Fruit fly (Drosophila melanogaster) whole organism, prepupa: Measurements from ENCODE around the gene FBXO11.
A peak's percentile ranks its signal among the peaks of the same experiment; 100 is the strongest.

ENCODE experiments used
- Blimp-1 ChIP-seq: fragments of 200-800 bp; sonication (Bioruptor generic); optimal IDR thresholded peaks from 3 replicates; lab custom pipeline; 2017; ENCODE audit warnings: missing biosample characterization, missing genetic modification characterization, mild to moderate bottlenecking, moderate library complexity, missing genetic modification reagents
- CG10631 ChIP-seq: fragments of 200-800 bp; sonication (Bioruptor generic); optimal IDR thresholded peaks from 2 replicates; lab custom pipeline; 2016; ENCODE audit warnings: missing biosample characterization, missing genetic modification characterization
- CG10669 ChIP-seq: fragments of 200-800 bp; sonication (Bioruptor generic); optimal IDR thresholded peaks from 3 replicates; lab custom pipeline; 2018; ENCODE audit warnings: missing biosample characterization, mild to moderate bottlenecking, missing genetic modification characterization, moderate library complexity
- CG11762 ChIP-seq: fragments of 200-800 bp; sonication (Bioruptor generic); optimal IDR thresholded peaks from 3 replicates; lab custom pipeline; 2016; ENCODE audit warnings: missing biosample characterization, missing genetic modification characterization; ENCODE audit not compliant: insufficient read depth
- CG15336 ChIP-seq: fragments of 200-800 bp; sonication (Bioruptor generic); IDR thresholded peaks from 2 replicates; pipeline ENCODE4 v1.3.6; 2022; ENCODE audit warnings: missing biosample characterization, missing genetic modification characterization
- CG16779 ChIP-seq: fragments of 200-800 bp; sonication (Bioruptor generic); optimal IDR thresholded peaks from 3 replicates; lab custom pipeline; 2017; ENCODE audit warnings: missing biosample characterization, mild to moderate bottlenecking, missing genetic modification characterization
- CG3032 ChIP-seq: fragments of 200-800 bp; optimal IDR thresholded peaks from 2 replicates; lab custom pipeline; 2019; ENCODE audit warnings: missing biosample characterization, mild to moderate bottlenecking, missing genetic modification characterization, moderate library complexity
- CG31627 ChIP-seq: fragments of 200-800 bp; sonication (Bioruptor generic); optimal IDR thresholded peaks from 3 replicates; lab custom pipeline; 2016; ENCODE audit warnings: missing biosample characterization, missing genetic modification characterization
- CG32006 ChIP-seq: fragments of 200-800 bp; sonication (Bioruptor generic); optimal IDR thresholded peaks from 3 replicates; lab custom pipeline; 2017; ENCODE audit warnings: missing biosample characterization, mild to moderate bottlenecking, missing genetic modification characterization
- CG34406 ChIP-seq: fragments of 200-800 bp; sonication (Bioruptor generic); optimal IDR thresholded peaks from 3 replicates; lab custom pipeline; 2016; ENCODE audit warnings: missing biosample characterization, missing genetic modification characterization
- CG4318 ChIP-seq: fragments of 200-800 bp; sonication (Bioruptor generic); optimal IDR thresholded peaks from 3 replicates; lab custom pipeline; 2017; ENCODE audit warnings: missing biosample characterization, mild to moderate bottlenecking, missing genetic modification characterization
- CG6163 ChIP-seq: fragments of 200-800 bp; sonication (Bioruptor generic); IDR thresholded peaks from 3 replicates; pipeline ENCODE4 v1.3.6; 2022; ENCODE audit warnings: missing biosample characterization, missing genetic modification characterization
- CG6276 ChIP-seq: fragments of 200-800 bp; sonication (Bioruptor generic); optimal IDR thresholded peaks from 2 replicates; lab custom pipeline; 2017; ENCODE audit warnings: missing biosample characterization, mild to moderate bottlenecking, missing genetic modification characterization
- CG6808 ChIP-seq: fragments of 200-800 bp; sonication (Bioruptor generic); optimal IDR thresholded peaks from 3 replicates; lab custom pipeline; 2017; ENCODE audit warnings: missing biosample characterization, missing genetic modification characterization, mild to moderate bottlenecking, moderate library complexity, missing genetic modification reagents
- CG6854 ChIP-seq: fragments of 200-800 bp; sonication (Bioruptor generic); optimal IDR thresholded peaks from 2 replicates; lab custom pipeline; 2017; ENCODE audit warnings: missing biosample characterization, mild to moderate bottlenecking, missing genetic modification characterization
- CG7368 ChIP-seq: fragments of 200-800 bp; sonication (Bioruptor generic); optimal IDR thresholded peaks from 3 replicates; lab custom pipeline; 2016; ENCODE audit warnings: missing biosample characterization, missing genetic modification characterization
- CG8119 ChIP-seq: fragments of 200-800 bp; sonication (Bioruptor generic); IDR thresholded peaks from 3 replicates; pipeline ENCODE4 v1.3.6; 2022; ENCODE audit warnings: missing biosample characterization, missing genetic modification characterization
- CG8319 ChIP-seq: fragments of 200-800 bp; sonication (Bioruptor generic); optimal IDR thresholded peaks from 3 replicates; lab custom pipeline; 2016; ENCODE audit warnings: missing biosample characterization, missing genetic modification characterization
- CG8632 ChIP-seq: fragments of 200-800 bp; sonication (Bioruptor generic); optimal IDR thresholded peaks from 3 replicates; lab custom pipeline; 2016; ENCODE audit warnings: missing biosample characterization, missing genetic modification characterization
- CG9139 ChIP-seq: fragments of 200-800 bp; sonication (Bioruptor generic); optimal IDR thresholded peaks from 3 replicates; lab custom pipeline; 2017; ENCODE audit warnings: missing biosample characterization, mild to moderate bottlenecking, missing genetic modification characterization
- Eip75B ChIP-seq: fragments of 200-800 bp; sonication (Bioruptor generic); optimal IDR thresholded peaks from 3 replicates; lab custom pipeline; 2016; ENCODE audit warnings: missing biosample characterization, missing genetic modification characterization
- Eip78C ChIP-seq: fragments of 200-800 bp; sonication (Bioruptor generic); peaks from one replicate; lab custom pipeline; 2016; ENCODE audit warnings: missing biosample characterization, missing genetic modification characterization
- Eip93F ChIP-seq: fragments of 200-800 bp; sonication (Bioruptor generic); optimal IDR thresholded peaks from 2 replicates; lab custom pipeline; 2016; ENCODE audit warnings: missing biosample characterization, mild to moderate bottlenecking, missing genetic modification characterization
- Ets21C ChIP-seq: fragments of 200-800 bp; sonication (Bioruptor generic); optimal IDR thresholded peaks from 3 replicates; lab custom pipeline; 2016; ENCODE audit warnings: missing biosample characterization, missing genetic modification characterization
- Ets96B ChIP-seq: fragments of 200-800 bp; optimal IDR thresholded peaks from 2 replicates; lab custom pipeline; 2019; ENCODE audit warnings: missing biosample characterization, mild to moderate bottlenecking, missing genetic modification characterization, moderate library complexity
- Gug ChIP-seq: fragments of 200-800 bp; sonication (Bioruptor generic); IDR thresholded peaks from 2 replicates; pipeline ENCODE4 v1.3.6; 2022; ENCODE audit warnings: missing biosample characterization, missing genetic modification characterization
- Hr38 ChIP-seq: sonication (Bioruptor generic); optimal IDR thresholded peaks from 2 replicates; lab custom pipeline; 2016; ENCODE audit warnings: missing biosample characterization, missing genetic modification characterization
- Hr39 ChIP-seq: fragments of 200-800 bp; sonication (Bioruptor generic); optimal IDR thresholded peaks from 2 replicates; lab custom pipeline; 2016; ENCODE audit warnings: missing biosample characterization, missing genetic modification characterization
- Hr4 ChIP-seq: fragments of 200-800 bp; sonication (Bioruptor generic); optimal IDR thresholded peaks from 3 replicates; lab custom pipeline; 2016; ENCODE audit warnings: missing biosample characterization, missing genetic modification characterization
- Met ChIP-seq: fragments of 200-800 bp; sonication (Bioruptor generic); optimal IDR thresholded peaks from 3 replicates; lab custom pipeline; 2016; ENCODE audit warnings: missing biosample characterization, missing genetic modification characterization
- OdsH ChIP-seq: fragments of 200-800 bp; sonication (Bioruptor generic); optimal IDR thresholded peaks from 3 replicates; lab custom pipeline; 2016; ENCODE audit warnings: missing biosample characterization, missing genetic modification characterization
- Sox102F ChIP-seq: fragments of 200-800 bp; sonication (Bioruptor generic); optimal IDR thresholded peaks from 2 replicates; lab custom pipeline; 2016; ENCODE audit warnings: missing biosample characterization, mild to moderate bottlenecking, missing genetic modification characterization
- Sox15 ChIP-seq: fragments of 200-800 bp; sonication (Bioruptor generic); optimal IDR thresholded peaks from 3 replicates; lab custom pipeline; 2016; ENCODE audit warnings: missing biosample characterization, missing genetic modification characterization
- acj6 ChIP-seq: fragments of 200-800 bp; sonication (Bioruptor generic); optimal IDR thresholded peaks from 3 replicates; lab custom pipeline; 2016; ENCODE audit warnings: missing biosample characterization, missing genetic modification characterization
- dsx ChIP-seq: fragments of 200-800 bp; optimal IDR thresholded peaks from 3 replicates; lab custom pipeline; 2019; ENCODE audit warnings: missing biosample characterization, mild to moderate bottlenecking, missing genetic modification characterization, moderate library complexity; ENCODE audit not compliant: poor library complexity, severe bottlenecking
- eg ChIP-seq: fragments of 200-800 bp; sonication (Bioruptor generic); IDR thresholded peaks from 3 replicates; pipeline ENCODE4 v1.3.6; 2022; ENCODE audit warnings: missing biosample characterization, missing genetic modification characterization
- esn ChIP-seq: fragments of 200-800 bp; sonication (Bioruptor generic); optimal IDR thresholded peaks from 2 replicates; lab custom pipeline; 2016; ENCODE audit warnings: missing biosample characterization, mild to moderate bottlenecking, missing genetic modification characterization, moderate library complexity
- fd59A ChIP-seq: fragments of 200-800 bp; sonication (Bioruptor generic); optimal IDR thresholded peaks from 2 replicates; lab custom pipeline; 2017; ENCODE audit warnings: missing biosample characterization, mild to moderate bottlenecking, missing genetic modification characterization, missing genetic modification reagents
- fd85E ChIP-seq: fragments of 200-800 bp; sonication (Bioruptor generic); optimal IDR thresholded peaks from 3 replicates; lab custom pipeline; 2016; ENCODE audit warnings: missing biosample characterization, missing genetic modification characterization
- fkh ChIP-seq: fragments of 200-800 bp; sonication (Bioruptor generic); optimal IDR thresholded peaks from 3 replicates; lab custom pipeline; 2017; ENCODE audit warnings: missing biosample characterization, mild to moderate bottlenecking, missing genetic modification characterization, moderate library complexity
- lz ChIP-seq: fragments of 200-800 bp; sonication (Bioruptor generic); optimal IDR thresholded peaks from 3 replicates; lab custom pipeline; 2016; ENCODE audit warnings: missing biosample characterization, missing genetic modification characterization
- net ChIP-seq: fragments of 200-800 bp; sonication (Bioruptor generic); optimal IDR thresholded peaks from 3 replicates; lab custom pipeline; 2016; ENCODE audit warnings: missing biosample characterization, missing genetic modification characterization
- salr ChIP-seq, 2 experiments: fragments of 200-800 bp; sonication (Bioruptor generic); optimal IDR thresholded peaks; 3 replicates each; lab custom pipeline; 2016 to 2018; ENCODE audit warnings: missing biosample characterization in 2 of 2, missing genetic modification characterization in 2 of 2, mild to moderate bottlenecking in 1 of 2
- ss ChIP-seq, 2 experiments: fragments of 200-800 bp; sonication (Bioruptor generic); optimal IDR thresholded peaks; 2 replicates in 1 of 2; 3 replicates in 1 of 2; lab custom pipeline; 2017 to 2018; ENCODE audit warnings: mild to moderate bottlenecking in 2 of 2, missing biosample characterization in 2 of 2, missing genetic modification characterization in 2 of 2, moderate library complexity in 1 of 2
- svp ChIP-seq: fragments of 200-800 bp; sonication (Bioruptor generic); peaks from one replicate; lab custom pipeline; 2016; ENCODE audit warnings: missing biosample characterization, missing genetic modification characterization
- topi ChIP-seq: fragments of 200-800 bp; sonication (Bioruptor generic); optimal IDR thresholded peaks from 3 replicates; lab custom pipeline; 2016; ENCODE audit warnings: missing biosample characterization, missing genetic modification characterization
- vri ChIP-seq: fragments of 200-800 bp; sonication (Bioruptor generic); optimal IDR thresholded peaks from 3 replicates; lab custom pipeline; 2016; ENCODE audit warnings: missing biosample characterization, mild to moderate bottlenecking, missing genetic modification characterization

FBXO11 gene

dm6 chr3R:9777941-9778360 lies 31.2 kb downstream of the FBXO11 start, which contains the start of gene RpS29 (continued):
- TF ChIP-seq salr (GFP tag; optimal IDR thresholded peaks at IDR 0.05; lab: Kevin White, UChicago) (peak in 1 of 2 experiments; percentile 58), fkh (GFP tag; lab: Kevin White, UChicago) (no peak), Sox15 (GFP tag; lab: Kevin White, UChicago) (peak; percentile 33), OdsH (GFP tag; lab: Kevin White, UChicago) (peak; percentile 51), Eip93F (no peak), CG6854 (peak; percentile 74)

- TF ChIP-seq CG8319 (GFP tag; lab: Kevin White, UChicago) (no peak), CG6808 (GFP tag; lab: Kevin White, UChicago) (no peak), ss (GFP tag; optimal IDR thresholded peaks at IDR 0.05; lab: Kevin White, UChicago) (no peak), Eip75B (no peak), CG31627 (GFP tag; lab: Kevin White, UChicago) (no peak), Blimp-1 (GFP tag; lab: Kevin White, UChicago) (no peak), fd59A (GFP tag; lab: Kevin White, UChicago) (no peak), CG6163 (GFP tag; lab: Robert Waterston, UW) (no peak), dsx (GFP tag; lab: Kevin White, UChicago) (no peak), lz (GFP tag; lab: Kevin White, UChicago) (no peak), eg (GFP tag; lab: Robert Waterston, UW) (no peak), net (GFP tag; lab: Kevin White, UChicago) (no peak), CG8119 (GFP tag; lab: Robert Waterston, UW) (no peak), CG34406 (GFP tag; lab: Kevin White, UChicago) (no peak), Hr4 (GFP tag; lab: Kevin White, UChicago) (no peak), CG11762 (GFP tag; lab: Kevin White, UChicago) (no peak), CG8632 (GFP tag; lab: Kevin White, UChicago) (no peak), CG15336 (no peak), CG10631 (GFP tag; lab: Kevin White, UChicago) (no peak)
Measured at dm6 chr3R:9774821-9775220, 34.3 kb downstream of the FBXO11 start, which contains the start of gene topi. topi (plus strand) TSS chr3R:9775121.

dm6 chr3R:9774147-9774546 lies 35.0 kb downstream of the FBXO11 start, which contains the start of gene Whamy:
Whamy (minus strand) TSS chr3R:9774419.
- peak; percentile 72 for TF ChIP-seq svp (GFP tag; lab: Kevin White, UChicago)
- no peak for TF ChIP-seq Gug (GFP tag; lab: Robert Waterston, UW)
- no peak for TF ChIP-seq esn
- no peak for TF ChIP-seq fd85E (GFP tag; lab: Kevin White, UChicago)
- TF ChIP-seq CG16779, result peak; percentile 12
- no peak for TF ChIP-seq Ets21C (GFP tag; lab: Kevin White, UChicago)
- no peak for TF ChIP-seq CG6163 (GFP tag; lab: Robert Waterston, UW)
- TF ChIP-seq Hr39 (GFP tag; lab: Kevin White, UChicago), result no peak
- TF ChIP-seq CG7368 (GFP tag; lab: Kevin White, UChicago), result no peak
- no peak for TF ChIP-seq CG6808 (GFP tag; lab: Kevin White, UChicago)
- no peak for TF ChIP-seq Sox102F (GFP tag; lab: Kevin White, UChicago)
- no peak for TF ChIP-seq fkh (GFP tag; lab: Kevin White, UChicago)
- no peak for TF ChIP-seq salr (GFP tag; optimal IDR thresholded peaks at IDR 0.05; lab: Kevin White, UChicago)
- TF ChIP-seq Ets96B, result no peak
- no peak for TF ChIP-seq acj6 (GFP tag; lab: Kevin White, UChicago)
- no peak for TF ChIP-seq Hr38 (GFP tag; lab: Kevin White, UChicago)
- no peak for TF ChIP-seq CG10669 (GFP tag; lab: Kevin White, UChicago)
- no peak for TF ChIP-seq CG9139 (GFP tag; lab: Kevin White, UChicago)
- no peak for TF ChIP-seq dsx (GFP tag; lab: Kevin White, UChicago)
- TF ChIP-seq Blimp-1 (GFP tag; lab: Kevin White, UChicago), result no peak
- no peak for TF ChIP-seq CG34406 (GFP tag; lab: Kevin White, UChicago)
- peak; percentile 88 for TF ChIP-seq vri (GFP tag; lab: Kevin White, UChicago)
- no peak for TF ChIP-seq CG4318 (GFP tag; lab: Kevin White, UChicago)
- no peak for TF ChIP-seq net (GFP tag; lab: Kevin White, UChicago)
- TF ChIP-seq CG8319 (GFP tag; lab: Kevin White, UChicago), result no peak
- no peak for TF ChIP-seq CG32006 (GFP tag; lab: Kevin White, UChicago)
- TF ChIP-seq eg (GFP tag; lab: Robert Waterston, UW), result no peak
- TF ChIP-seq Eip78C (GFP tag; lab: Kevin White, UChicago), result peak; percentile 26
- peak in 1 of 2 experiments; percentile 8 for TF ChIP-seq ss (GFP tag; optimal IDR thresholded peaks at IDR 0.05; lab: Kevin White, UChicago)
- no peak for TF ChIP-seq CG6276 (GFP tag; lab: Kevin White, UChicago)
- TF ChIP-seq CG3032 (tag; lab: Kevin White, UChicago), result no peak
- peak; percentile 13 for TF ChIP-seq topi (GFP tag; lab: Kevin White, UChicago)
- TF ChIP-seq Met (GFP tag; lab: Kevin White, UChicago), result no peak
